Fruit fly (Drosophila melanogaster) whole organism, prepupa: Measurements from ENCODE around the gene mRpL15.

Experiments
- Blimp-1 ChIP-seq: fragments of 200-800 bp; sonication (Bioruptor generic); optimal IDR thresholded peaks from 3 replicates; lab custom pipeline; 2017; ENCODE audit warnings: missing biosample characterization, missing genetic modification characterization, mild to moderate bottlenecking, moderate library complexity, missing genetic modification reagents
- CG11294 ChIP-seq: fragments of 200-800 bp; sonication (Bioruptor generic); IDR thresholded peaks from 2 replicates; pipeline ENCODE4 v1.3.6; 2022; ENCODE audit warnings: missing biosample characterization, missing genetic modification characterization
- CG11762 ChIP-seq: fragments of 200-800 bp; sonication (Bioruptor generic); optimal IDR thresholded peaks from 3 replicates; lab custom pipeline; 2016; ENCODE audit warnings: missing biosample characterization, missing genetic modification characterization; ENCODE audit not compliant: insufficient read depth
- CG11902 ChIP-seq: fragments of 200-800 bp; sonication (Bioruptor generic); optimal IDR thresholded peaks from 3 replicates; lab custom pipeline; 2016; ENCODE audit warnings: missing biosample characterization, missing genetic modification characterization
- CG15336 ChIP-seq: fragments of 200-800 bp; sonication (Bioruptor generic); IDR thresholded peaks from 2 replicates; pipeline ENCODE4 v1.3.6; 2022; ENCODE audit warnings: missing biosample characterization, missing genetic modification characterization
- CG1621 ChIP-seq: fragments of 200-800 bp; sonication (Bioruptor generic); optimal IDR thresholded peaks from 3 replicates; lab custom pipeline; 2018; ENCODE audit warnings: missing biosample characterization, mild to moderate bottlenecking, missing genetic modification characterization
- CG3919 ChIP-seq: fragments of 200-800 bp; sonication (Bioruptor generic); optimal IDR thresholded peaks from 3 replicates; lab custom pipeline; 2016; ENCODE audit warnings: missing biosample characterization, missing genetic modification characterization
- CG6163 ChIP-seq: fragments of 200-800 bp; sonication (Bioruptor generic); IDR thresholded peaks from 3 replicates; pipeline ENCODE4 v1.3.6; 2022; ENCODE audit warnings: missing biosample characterization, missing genetic modification characterization
- CG6276 ChIP-seq: fragments of 200-800 bp; sonication (Bioruptor generic); optimal IDR thresholded peaks from 2 replicates; lab custom pipeline; 2017; ENCODE audit warnings: missing biosample characterization, mild to moderate bottlenecking, missing genetic modification characterization
- CG6808 ChIP-seq: fragments of 200-800 bp; sonication (Bioruptor generic); optimal IDR thresholded peaks from 3 replicates; lab custom pipeline; 2017; ENCODE audit warnings: missing biosample characterization, missing genetic modification characterization, mild to moderate bottlenecking, moderate library complexity, missing genetic modification reagents
- CG6854 ChIP-seq: fragments of 200-800 bp; sonication (Bioruptor generic); optimal IDR thresholded peaks from 2 replicates; lab custom pipeline; 2017; ENCODE audit warnings: missing biosample characterization, mild to moderate bottlenecking, missing genetic modification characterization
- CG9139 ChIP-seq: fragments of 200-800 bp; sonication (Bioruptor generic); optimal IDR thresholded peaks from 3 replicates; lab custom pipeline; 2017; ENCODE audit warnings: missing biosample characterization, mild to moderate bottlenecking, missing genetic modification characterization
- Eip78C ChIP-seq: fragments of 200-800 bp; sonication (Bioruptor generic); peaks from one replicate; lab custom pipeline; 2016; ENCODE audit warnings: missing biosample characterization, missing genetic modification characterization
- Ets96B ChIP-seq: fragments of 200-800 bp; optimal IDR thresholded peaks from 2 replicates; lab custom pipeline; 2019; ENCODE audit warnings: missing biosample characterization, mild to moderate bottlenecking, missing genetic modification characterization, moderate library complexity
- Hr39 ChIP-seq: fragments of 200-800 bp; sonication (Bioruptor generic); optimal IDR thresholded peaks from 2 replicates; lab custom pipeline; 2016; ENCODE audit warnings: missing biosample characterization, missing genetic modification characterization
- Hr4 ChIP-seq: fragments of 200-800 bp; sonication (Bioruptor generic); optimal IDR thresholded peaks from 3 replicates; lab custom pipeline; 2016; ENCODE audit warnings: missing biosample characterization, missing genetic modification characterization
- Met ChIP-seq: fragments of 200-800 bp; sonication (Bioruptor generic); optimal IDR thresholded peaks from 3 replicates; lab custom pipeline; 2016; ENCODE audit warnings: missing biosample characterization, missing genetic modification characterization
- OdsH ChIP-seq: fragments of 200-800 bp; sonication (Bioruptor generic); optimal IDR thresholded peaks from 3 replicates; lab custom pipeline; 2016; ENCODE audit warnings: missing biosample characterization, missing genetic modification characterization
- Sox102F ChIP-seq: fragments of 200-800 bp; sonication (Bioruptor generic); optimal IDR thresholded peaks from 2 replicates; lab custom pipeline; 2016; ENCODE audit warnings: missing biosample characterization, mild to moderate bottlenecking, missing genetic modification characterization
- Sox15 ChIP-seq: fragments of 200-800 bp; sonication (Bioruptor generic); optimal IDR thresholded peaks from 3 replicates; lab custom pipeline; 2016; ENCODE audit warnings: missing biosample characterization, missing genetic modification characterization
- acj6 ChIP-seq: fragments of 200-800 bp; sonication (Bioruptor generic); optimal IDR thresholded peaks from 3 replicates; lab custom pipeline; 2016; ENCODE audit warnings: missing biosample characterization, missing genetic modification characterization
- cyc ChIP-seq: fragments of 200-800 bp; sonication (Bioruptor generic); optimal IDR thresholded peaks from 3 replicates; lab custom pipeline; 2016; ENCODE audit warnings: missing biosample characterization, missing genetic modification characterization
- dac ChIP-seq: fragments of 200-800 bp; sonication (Bioruptor generic); optimal IDR thresholded peaks from 2 replicates; lab custom pipeline; 2017; ENCODE audit warnings: missing biosample characterization, mild to moderate bottlenecking, missing genetic modification characterization
- dsx ChIP-seq: fragments of 200-800 bp; optimal IDR thresholded peaks from 3 replicates; lab custom pipeline; 2019; ENCODE audit warnings: missing biosample characterization, mild to moderate bottlenecking, missing genetic modification characterization, moderate library complexity; ENCODE audit not compliant: poor library complexity, severe bottlenecking
- eg ChIP-seq: fragments of 200-800 bp; sonication (Bioruptor generic); IDR thresholded peaks from 3 replicates; pipeline ENCODE4 v1.3.6; 2022; ENCODE audit warnings: missing biosample characterization, missing genetic modification characterization
- esn ChIP-seq: fragments of 200-800 bp; sonication (Bioruptor generic); optimal IDR thresholded peaks from 2 replicates; lab custom pipeline; 2016; ENCODE audit warnings: missing biosample characterization, mild to moderate bottlenecking, missing genetic modification characterization, moderate library complexity
- fkh ChIP-seq: fragments of 200-800 bp; sonication (Bioruptor generic); optimal IDR thresholded peaks from 3 replicates; lab custom pipeline; 2017; ENCODE audit warnings: missing biosample characterization, mild to moderate bottlenecking, missing genetic modification characterization, moderate library complexity
- lz ChIP-seq: fragments of 200-800 bp; sonication (Bioruptor generic); optimal IDR thresholded peaks from 3 replicates; lab custom pipeline; 2016; ENCODE audit warnings: missing biosample characterization, missing genetic modification characterization
- pdm3 ChIP-seq: fragments of 200-800 bp; sonication (Bioruptor generic); optimal IDR thresholded peaks from 3 replicates; lab custom pipeline; 2016; ENCODE audit warnings: missing biosample characterization, missing genetic modification characterization
- salr ChIP-seq, 2 experiments: fragments of 200-800 bp; sonication (Bioruptor generic); optimal IDR thresholded peaks; 3 replicates each; lab custom pipeline; 2016 to 2018; ENCODE audit warnings: missing biosample characterization in 2 of 2, missing genetic modification characterization in 2 of 2, mild to moderate bottlenecking in 1 of 2
- spab ChIP-seq: fragments of 200-800 bp; sonication (Bioruptor generic); optimal IDR thresholded peaks from 2 replicates; lab custom pipeline; 2017; ENCODE audit warnings: missing biosample characterization, mild to moderate bottlenecking, missing genetic modification characterization, missing genetic modification reagents
- svp ChIP-seq: fragments of 200-800 bp; sonication (Bioruptor generic); peaks from one replicate; lab custom pipeline; 2016; ENCODE audit warnings: missing biosample characterization, missing genetic modification characterization
- vri ChIP-seq: fragments of 200-800 bp; sonication (Bioruptor generic); optimal IDR thresholded peaks from 3 replicates; lab custom pipeline; 2016; ENCODE audit warnings: missing biosample characterization, mild to moderate bottlenecking, missing genetic modification characterization

The mRpL15 gene

dm6 chr3L:20387038-20387842 is 48.8 kb downstream of the mRpL15 start:
- TF ChIP-seq CG6854 (GFP tag; lab: Kevin White, UChicago) (no peak), CG9139 (GFP tag; lab: Kevin White, UChicago) (no peak), OdsH (GFP tag; lab: Kevin White, UChicago) (no peak), Met (GFP tag; lab: Kevin White, UChicago) (no peak), acj6 (GFP tag; lab: Kevin White, UChicago) (no peak), vri (peak; percentile 44), CG11762 (GFP tag; lab: Kevin White, UChicago) (no peak), fkh (GFP tag; lab: Kevin White, UChicago) (peak; percentile 26), CG6163 (GFP tag; lab: Robert Waterston, UW) (peak; percentile 23; the same call in 1 of the 3 replicates), svp (peak; percentile 88), lz (GFP tag; lab: Kevin White, UChicago) (no peak), Eip78C (GFP tag; lab: Kevin White, UChicago) (peak; percentile 24)

- TF ChIP-seq fkh (GFP tag; lab: Kevin White, UChicago): peak; percentile 57
- peak; percentile 98 for TF ChIP-seq svp
- TF ChIP-seq esn: no peak
- no peak for TF ChIP-seq Eip78C (GFP tag; lab: Kevin White, UChicago)
- peak; percentile 18; the same call in 1 of the 2 replicates for TF ChIP-seq CG15336 (GFP tag; lab: Robert Waterston, UW)
- no peak for TF ChIP-seq pdm3 (GFP tag; lab: Kevin White, UChicago)
- no peak for TF ChIP-seq OdsH (GFP tag; lab: Kevin White, UChicago)
- no peak for TF ChIP-seq CG11294
- TF ChIP-seq Blimp-1 (GFP tag; lab: Kevin White, UChicago): no peak
- TF ChIP-seq CG11762 (GFP tag; lab: Kevin White, UChicago): no peak
- no peak for TF ChIP-seq eg
- peak; percentile 4 for TF ChIP-seq CG1621 (tag; lab: Kevin White, UChicago)
- no peak for TF ChIP-seq Hr4
- TF ChIP-seq vri: no peak
- no peak for TF ChIP-seq cyc (GFP tag; lab: Kevin White, UChicago)
- no peak for TF ChIP-seq Hr39 (GFP tag; lab: Kevin White, UChicago)
- TF ChIP-seq dac (GFP tag; lab: Kevin White, UChicago): no peak
- TF ChIP-seq Sox15 (GFP tag; lab: Kevin White, UChicago): no peak
- TF ChIP-seq dsx (GFP tag; lab: Kevin White, UChicago): no peak
- TF ChIP-seq CG11902 (GFP tag; lab: Kevin White, UChicago): no peak
- peak; percentile 50 for TF ChIP-seq CG6276 (GFP tag; lab: Kevin White, UChicago)
- TF ChIP-seq lz (GFP tag; lab: Kevin White, UChicago): no peak
- TF ChIP-seq Ets96B: no peak
- TF ChIP-seq spab (GFP tag; lab: Kevin White, UChicago): no peak
- TF ChIP-seq CG3919 (GFP tag; lab: Kevin White, UChicago): no peak
Observed at dm6 chr3L:20385969-20386370, 50.0 kb downstream of the mRpL15 start.

- TF ChIP-seq fkh (GFP tag; lab: Kevin White, UChicago) (peak; percentile 46), Eip78C (GFP tag; lab: Kevin White, UChicago) (peak; percentile 17), Sox102F (GFP tag; lab: Kevin White, UChicago) (no peak), salr (GFP tag; optimal IDR thresholded peaks at IDR 0.05; lab: Kevin White, UChicago) (no peak), CG1621 (tag; lab: Kevin White, UChicago) (no peak), vri (peak; percentile 69), CG6808 (GFP tag; lab: Kevin White, UChicago) (peak; percentile 17)
Observed at dm6 chr3L:20385408-20385807, 50.6 kb downstream of the mRpL15 start.
